Fruit fly (Drosophila melanogaster) whole organism, wandering third instar larva: ENCODE measurements around the gene TfIIA-L.

Experiments
- Abd-B ChIP-seq: fragments of >200 bp; optimal IDR thresholded peaks from 2 replicates; lab custom pipeline; 2017; ENCODE audit warnings: missing biosample characterization, missing genetic modification characterization
- CrebA ChIP-seq: fragments of 200-800 bp; sonication (Bioruptor generic); optimal IDR thresholded peaks from 2 replicates; lab custom pipeline; 2016; ENCODE audit warnings: missing biosample characterization, mild to moderate bottlenecking, missing genetic modification characterization, borderline replicate concordance
- Dfd ChIP-seq: fragments of >200 bp; optimal IDR thresholded peaks from 2 replicates; lab custom pipeline; 2017; ENCODE audit warnings: missing biosample characterization, missing genetic modification characterization
- Dif ChIP-seq: fragments of 200-275, 200-300 bp; sonication (Bioruptor generic); optimal IDR thresholded peaks from 2 replicates; lab custom pipeline; 2018; ENCODE audit warnings: missing biosample characterization, missing genetic modification characterization; ENCODE audit not compliant: partially characterized antibody
- GATAd ChIP-seq: sonication (Bioruptor generic); optimal IDR thresholded peaks from 2 replicates; lab custom pipeline; 2016; ENCODE audit warnings: missing biosample characterization, missing genetic modification characterization
- HLH106 ChIP-seq: fragments of 200-800 bp; optimal IDR thresholded peaks from 3 replicates; lab custom pipeline; 2019; ENCODE audit warnings: missing biosample characterization, mild to moderate bottlenecking, missing genetic modification characterization, moderate library complexity
- Hnf4 ChIP-seq: fragments of 200-800 bp; sonication (Bioruptor generic); optimal IDR thresholded peaks from 2 replicates; lab custom pipeline; 2016; ENCODE audit warnings: missing biosample characterization, mild to moderate bottlenecking, missing genetic modification characterization
- Hr83 ChIP-seq: fragments of 200-300 bp; sonication (Bioruptor generic); optimal IDR thresholded peaks from 2 replicates; lab custom pipeline; 2016; ENCODE audit warnings: missing biosample characterization, mild to moderate bottlenecking, missing genetic modification characterization, moderate library complexity; ENCODE audit not compliant: poor library complexity, severe bottlenecking
- Jra ChIP-seq: sonication (Bioruptor generic); optimal IDR thresholded peaks from 2 replicates; lab custom pipeline; 2016; ENCODE audit warnings: missing biosample characterization, missing genetic modification characterization
- Mio ChIP-seq: sonication (Bioruptor generic); optimal IDR thresholded peaks from 2 replicates; lab custom pipeline; 2016; ENCODE audit warnings: missing biosample characterization, missing genetic modification characterization
- Myc ChIP-seq: fragments of >200 bp; optimal IDR thresholded peaks from 2 replicates; lab custom pipeline; 2017
- N ChIP-seq: fragments of >200 bp; optimal IDR thresholded peaks from 2 replicates; lab custom pipeline; 2018; ENCODE audit warnings: missing biosample characterization, missing external identifiers, missing genetic modification characterization
- OdsH ChIP-seq: fragments of 200-800 bp; sonication (Bioruptor generic); optimal IDR thresholded peaks from 2 replicates; lab custom pipeline; 2016; ENCODE audit warnings: missing biosample characterization, mild to moderate bottlenecking, missing genetic modification characterization
- Rel ChIP-seq, 2 experiments: fragments of 200-800 bp; sonication (Bioruptor generic) in 1 of 2; optimal IDR thresholded peaks; 2 replicates in 1 of 2; 3 replicates in 1 of 2; lab custom pipeline; 2016 to 2019; ENCODE audit warnings: mild to moderate bottlenecking in 2 of 2, missing biosample characterization in 2 of 2, missing genetic modification characterization in 2 of 2, moderate library complexity in 1 of 2
- Sp1 ChIP-seq: fragments of 200-800 bp; sonication (Bioruptor generic); optimal IDR thresholded peaks from 3 replicates; lab custom pipeline; 2019; ENCODE audit warnings: missing biosample characterization, mild to moderate bottlenecking, missing genetic modification characterization, moderate library complexity
- br ChIP-seq: fragments of 200-800 bp; sonication (Bioruptor generic); optimal IDR thresholded peaks from 2 replicates; lab custom pipeline; 2016; ENCODE audit warnings: missing biosample characterization, missing genetic modification characterization
- dl ChIP-seq, 2 experiments: fragments of 175-275, 200-275 bp in 1 of 2; fragments of 200-275 bp in 1 of 2; sonication (Bioruptor generic); optimal IDR thresholded peaks; lab custom pipeline; 2018; ENCODE audit warnings: mild to moderate bottlenecking in 2 of 2, missing biosample characterization in 2 of 2, missing genetic modification characterization in 2 of 2, moderate library complexity in 2 of 2; ENCODE audit not compliant: partially characterized antibody in 2 of 2, insufficient read depth in 1 of 2
- dmrt93B ChIP-seq: fragments of 200-800 bp; sonication (Bioruptor generic); optimal IDR thresholded peaks from 2 replicates; lab custom pipeline; 2018; ENCODE audit warnings: missing biosample characterization, mild to moderate bottlenecking, missing genetic modification characterization
- dsf ChIP-seq: sonication (Bioruptor generic); optimal IDR thresholded peaks from 2 replicates; lab custom pipeline; 2016; ENCODE audit warnings: missing biosample characterization, missing genetic modification characterization, borderline replicate concordance
- ey ChIP-seq: fragments of 200-800 bp; sonication (Bioruptor generic); optimal IDR thresholded peaks from 2 replicates; lab custom pipeline; 2016; ENCODE audit warnings: missing biosample characterization, missing genetic modification characterization
- foxo ChIP-seq, 2 experiments: fragments of 200-800 bp; sonication (Bioruptor generic); optimal IDR thresholded peaks; 2 replicates in 1 of 2; 3 replicates in 1 of 2; lab custom pipeline; 2016 to 2017; ENCODE audit warnings: missing biosample characterization in 2 of 2, missing genetic modification characterization in 2 of 2
- fru ChIP-seq: fragments of 200-800 bp; sonication (Bioruptor generic); optimal IDR thresholded peaks from 3 replicates; lab custom pipeline; 2016; ENCODE audit warnings: missing biosample characterization, mild to moderate bottlenecking, missing genetic modification characterization
- h ChIP-seq: fragments of 200-800 bp; sonication (Bioruptor generic); optimal IDR thresholded peaks from 3 replicates; lab custom pipeline; 2016; ENCODE audit warnings: missing biosample characterization, mild to moderate bottlenecking, missing genetic modification characterization
- jim ChIP-seq: fragments of 175-275, 200-325 bp; sonication (Bioruptor generic); optimal IDR thresholded peaks from 2 replicates; lab custom pipeline; 2016; ENCODE audit warnings: missing biosample characterization, mild to moderate bottlenecking, missing genetic modification characterization
- psq ChIP-seq: fragments of 200-800 bp; sonication (Bioruptor generic); optimal IDR thresholded peaks from 3 replicates; lab custom pipeline; 2017; ENCODE audit warnings: missing biosample characterization, mild to moderate bottlenecking, missing genetic modification characterization, moderate library complexity
- rgr ChIP-seq: fragments of 200-800 bp; sonication (Bioruptor generic); optimal IDR thresholded peaks from 3 replicates; lab custom pipeline; 2016; ENCODE audit warnings: missing biosample characterization, mild to moderate bottlenecking, missing genetic modification characterization
- sage ChIP-seq: fragments of 200-800 bp; sonication (Bioruptor generic); optimal IDR thresholded peaks from 2 replicates; lab custom pipeline; 2016; ENCODE audit warnings: missing biosample characterization, mild to moderate bottlenecking, missing genetic modification characterization
- sv ChIP-seq: fragments of 200-800 bp; sonication (Bioruptor generic); optimal IDR thresholded peaks from 3 replicates; lab custom pipeline; 2016; ENCODE audit warnings: missing biosample characterization, missing genetic modification characterization
- usp ChIP-seq: fragments of >200 bp; optimal IDR thresholded peaks from 2 replicates; lab custom pipeline; 2017; ENCODE audit warnings: missing biosample characterization, missing genetic modification characterization

TfIIA-L gene

dm6 chr3R:27253921-27254376 is 3.0 kb downstream of the TfIIA-L start:
- TF ChIP-seq Jra = no peak
- TF ChIP-seq Hnf4 (GFP tag; lab: Kevin White, UChicago) = no peak
- TF ChIP-seq dsf (GFP tag; lab: Kevin White, UChicago) = no peak
- TF ChIP-seq fru (GFP tag; lab: Kevin White, UChicago) = no peak
- TF ChIP-seq Dfd (GFP tag; lab: Kevin White, UChicago) = no peak
- no peak for TF ChIP-seq CrebA (GFP tag; lab: Kevin White, UChicago)
- TF ChIP-seq ey (GFP tag; lab: Kevin White, UChicago) = no peak
- no peak for TF ChIP-seq usp (GFP tag; lab: Kevin White, UChicago)
- no peak for TF ChIP-seq sage
- no peak for TF ChIP-seq dmrt93B (GFP tag; lab: Kevin White, UChicago)

dm6 chr3R:27263434-27264215 is 12.7 kb downstream of the TfIIA-L start, which contains the start of gene woc:
TSS of gene woc (minus strand) at chr3R:27264055.
- TF ChIP-seq Rel (GFP tag; optimal IDR thresholded peaks at IDR 0.05; lab: Kevin White, UChicago) (no peak), Rel (tag; optimal IDR thresholded peaks at IDR 0.05; lab: Kevin White, UChicago) (peak; percentile 72), jim (GFP tag; lab: Kevin White, UChicago) (peak; percentile 97), Hr83 (GFP tag; lab: Kevin White, UChicago) (peak; percentile 76), dl (GFP tag; optimal IDR thresholded peaks at IDR 0.05; lab: Kevin White, UChicago; ENCODE audit: insufficient read depth in 1 of 2, partially characterized antibody in 2 of 2) (no peak), br (GFP tag; lab: Kevin White, UChicago) (peak; percentile 68), Myc (lab: Kevin White, UChicago) (no peak), GATAd (no peak), foxo (GFP tag; optimal IDR thresholded peaks at IDR 0.05; lab: Kevin White, UChicago) (peak in 1 of 2 experiments; percentile 79), h (GFP tag; lab: Kevin White, UChicago) (peak; percentile 80), Dif (no peak), HLH106 (no peak), Abd-B (GFP tag; lab: Kevin White, UChicago) (no peak), sv (peak; percentile 39), ey (GFP tag; lab: Kevin White, UChicago) (peak; percentile 78), Sp1 (GFP tag; lab: Kevin White, UChicago) (peak; percentile 64), fru (GFP tag; lab: Kevin White, UChicago) (peak; percentile 80), psq (peak; percentile 74), rgr (GFP tag; lab: Kevin White, UChicago) (peak; percentile 53), N (GFP tag; lab: Kevin White, UChicago) (peak; percentile 64), OdsH (GFP tag; lab: Kevin White, UChicago) (peak; percentile 71)

dm6 chr3R:27265330-27265729 is 14.4 kb downstream of the TfIIA-L start, which contains the start of the genes CG14262 and CG14260:
TSS of gene CG14262 (minus strand) at chr3R:27265430.
TSS of gene CG14260 (plus strand) at chr3R:27265457.
- no peak for TF ChIP-seq Mio
- TF ChIP-seq sage = no peak

dm6 chr3R:27270379-27271266 is 19.7 kb downstream of the TfIIA-L start:
- TF ChIP-seq Rel (GFP tag; optimal IDR thresholded peaks at IDR 0.05; lab: Kevin White, UChicago) (no peak), Rel (tag; optimal IDR thresholded peaks at IDR 0.05; lab: Kevin White, UChicago) (peak; percentile 78), dl (GFP tag; optimal IDR thresholded peaks at IDR 0.05; lab: Kevin White, UChicago; ENCODE audit: insufficient read depth in 1 of 2, partially characterized antibody in 2 of 2) (no peak)
- TF ChIP-seq, all 38 proteins: peak for 1
